Worm (Caenorhabditis elegans) whole organism, L2 larva: ENCODE results near the gene F58A4.6.

Experiments used
- C34F6.9 ChIP-seq: fragments of 150-350 bp; optimal IDR thresholded peaks from 2 replicates; lab custom pipeline; 2014; ENCODE audit warnings: missing biosample characterization, missing genetic modification characterization
- F13H6.1 ChIP-seq: sonication (generic microtip); optimal IDR thresholded peaks from 2 replicates; lab custom pipeline; 2016; ENCODE audit warnings: missing genetic modification characterization, missing compliant biosample characterization
- R02D3.7 ChIP-seq: fragments of 150-350 bp; optimal IDR thresholded peaks from 2 replicates; lab custom pipeline; 2014; ENCODE audit warnings: missing biosample characterization, missing genetic modification characterization
- Y55F3AM.14 ChIP-seq: fragments of 200-800 bp; sonication (Bioruptor generic); optimal IDR thresholded peaks from 2 replicates; lab custom pipeline; 2018; ENCODE audit warnings: mild to moderate bottlenecking, missing genetic modification characterization, missing compliant biosample characterization
- ZK546.5 ChIP-seq: sonication (generic microtip); optimal IDR thresholded peaks from 2 replicates; lab custom pipeline; 2017; ENCODE audit warnings: missing biosample characterization, missing genetic modification characterization
- alr-1 ChIP-seq: fragments of 150-350 bp; optimal IDR thresholded peaks from 2 replicates; lab custom pipeline; 2014; ENCODE audit warnings: missing biosample characterization, missing genetic modification characterization
- aly-2 ChIP-seq: fragments of 150-350 bp; optimal IDR thresholded peaks from 2 replicates; lab custom pipeline; 2014; ENCODE audit warnings: missing biosample characterization, missing genetic modification characterization
- ama-1 ChIP-seq: fragments of 150-350 bp; optimal IDR thresholded peaks from 2 replicates; lab custom pipeline; 2018; ENCODE audit warnings: inconsistent platforms
- blmp-1 ChIP-seq: sonication (generic microtip); optimal IDR thresholded peaks from 2 replicates; lab custom pipeline; 2017; ENCODE audit warnings: missing genetic modification characterization, mild to moderate bottlenecking, missing compliant biosample characterization, antibody characterized with exemption, moderate library complexity; ENCODE audit not compliant: insufficient read depth
- ceh-16 ChIP-seq: fragments of 150-350 bp; optimal IDR thresholded peaks from 2 replicates; lab custom pipeline; 2014; ENCODE audit warnings: missing biosample characterization, missing genetic modification characterization
- crh-2 ChIP-seq: sonication (generic microtip); optimal IDR thresholded peaks from 2 replicates; lab custom pipeline; 2017; ENCODE audit warnings: missing biosample characterization, missing genetic modification characterization
- dmd-4 ChIP-seq: sonication (generic microtip); optimal IDR thresholded peaks from 2 replicates; lab custom pipeline; 2017; ENCODE audit warnings: missing biosample characterization, missing genetic modification characterization
- egl-27 ChIP-seq: sonication (generic microtip); optimal IDR thresholded peaks from 3 replicates; lab custom pipeline; 2017; ENCODE audit warnings: missing biosample characterization, missing genetic modification reagents, missing genetic modification characterization
- elt-1 ChIP-seq: fragments of 150-350 bp; optimal IDR thresholded peaks from 2 replicates; lab custom pipeline; 2014; ENCODE audit warnings: missing biosample characterization, missing genetic modification characterization
- fos-1 ChIP-seq: fragments of 150-350 bp; optimal IDR thresholded peaks from 2 replicates; lab custom pipeline; 2014; ENCODE audit warnings: missing biosample characterization, missing genetic modification characterization
- gmeb-1 ChIP-seq: fragments of 150-350 bp; optimal IDR thresholded peaks from 2 replicates; lab custom pipeline; 2014; ENCODE audit warnings: missing biosample characterization, missing genetic modification characterization
- lin-11 ChIP-seq: fragments of 150-350 bp; sonication (generic microtip); optimal IDR thresholded peaks from 2 replicates; lab custom pipeline; 2014; ENCODE audit warnings: missing biosample characterization, missing genetic modification characterization, inconsistent platforms, mixed read lengths
- lin-39 ChIP-seq: fragments of 150-350 bp; optimal IDR thresholded peaks from 2 replicates; lab custom pipeline; 2014; ENCODE audit warnings: missing biosample characterization, missing genetic modification reagents, missing genetic modification characterization
- mab-5 ChIP-seq: fragments of 150-350 bp; optimal IDR thresholded peaks from 2 replicates; lab custom pipeline; 2014; ENCODE audit warnings: missing biosample characterization, missing genetic modification characterization
- mbf-1 ChIP-seq: sonication (generic microtip); optimal IDR thresholded peaks from 2 replicates; lab custom pipeline; 2017; ENCODE audit warnings: missing biosample characterization, missing genetic modification characterization
- mdl-1 ChIP-seq, 2 experiments: fragments of 150-350 bp in 1 of 2; sonication (generic microtip) in 1 of 2; optimal IDR thresholded peaks; 2 replicates each; lab custom pipeline; 2017; ENCODE audit warnings: missing biosample characterization in 2 of 2, missing genetic modification characterization in 2 of 2
- nhr-10 ChIP-seq: sonication (generic microtip); optimal IDR thresholded peaks from 2 replicates; lab custom pipeline; 2017; ENCODE audit warnings: missing biosample characterization, missing genetic modification characterization
- nhr-11 ChIP-seq: fragments of 150-350 bp; optimal IDR thresholded peaks from 2 replicates; lab custom pipeline; 2014; ENCODE audit warnings: missing biosample characterization, missing genetic modification characterization
- nhr-12 ChIP-seq: fragments of 150-350 bp; optimal IDR thresholded peaks from 2 replicates; lab custom pipeline; 2014; ENCODE audit warnings: missing biosample characterization, missing genetic modification characterization
- nhr-129 ChIP-seq: fragments of 150-350 bp; optimal IDR thresholded peaks from 2 replicates; lab custom pipeline; 2014; ENCODE audit warnings: missing biosample characterization, missing genetic modification characterization
- nhr-21 ChIP-seq: fragments of 150-350 bp; optimal IDR thresholded peaks from 2 replicates; lab custom pipeline; 2014; ENCODE audit warnings: missing biosample characterization, missing genetic modification characterization
- nhr-23 ChIP-seq: fragments of 150-350 bp; optimal IDR thresholded peaks from 2 replicates; lab custom pipeline; 2014; ENCODE audit warnings: missing biosample characterization, missing genetic modification reagents, missing genetic modification characterization
- nhr-237 ChIP-seq: fragments of 150-350 bp; optimal IDR thresholded peaks from 2 replicates; lab custom pipeline; 2014; ENCODE audit warnings: missing biosample characterization, missing genetic modification characterization
- nhr-25 ChIP-seq: fragments of 150-350 bp; sonication (generic microtip); optimal IDR thresholded peaks from 3 replicates; lab custom pipeline; 2014; ENCODE audit warnings: missing biosample characterization, missing genetic modification characterization
- nhr-6 ChIP-seq: fragments of 150-350 bp; optimal IDR thresholded peaks from 2 replicates; lab custom pipeline; 2014; ENCODE audit warnings: missing biosample characterization, missing genetic modification characterization
- nhr-77 ChIP-seq: fragments of 150-350 bp; optimal IDR thresholded peaks from 2 replicates; lab custom pipeline; 2014; ENCODE audit warnings: missing biosample characterization, missing genetic modification characterization
- sem-4 ChIP-seq: fragments of 150-350 bp; optimal IDR thresholded peaks from 2 replicates; lab custom pipeline; 2014; ENCODE audit warnings: missing biosample characterization, missing genetic modification reagents, missing genetic modification characterization
- sma-3 ChIP-seq: sonication (generic microtip); optimal IDR thresholded peaks from 2 replicates; lab custom pipeline; 2016; ENCODE audit warnings: missing genetic modification reagents, missing genetic modification characterization, missing compliant biosample characterization
- sma-9 ChIP-seq, 2 experiments: fragments of 150-350 bp in 1 of 2; sonication (generic microtip) in 1 of 2; optimal IDR thresholded peaks; 2 replicates each; lab custom pipeline; 2014 to 2016; ENCODE audit warnings: missing genetic modification characterization in 2 of 2, mild to moderate bottlenecking in 1 of 2, missing biosample characterization in 1 of 2, missing compliant biosample characterization in 1 of 2, missing genetic modification reagents in 1 of 2, moderate library complexity in 1 of 2
- snpc-4 ChIP-seq: fragments of 150-350 bp; optimal IDR thresholded peaks from 2 replicates; lab custom pipeline; 2014; ENCODE audit warnings: missing biosample characterization, missing genetic modification characterization
- unc-39 ChIP-seq: fragments of 150-350 bp; optimal IDR thresholded peaks from 2 replicates; lab custom pipeline; 2014; ENCODE audit warnings: missing biosample characterization, missing genetic modification characterization
- unc-55 ChIP-seq: fragments of 150-350 bp; sonication (generic microtip); optimal IDR thresholded peaks from 3 replicates; lab custom pipeline; 2014; ENCODE audit warnings: missing biosample characterization, missing genetic modification reagents, missing genetic modification characterization
- unc-62 ChIP-seq: fragments of 150-350 bp; optimal IDR thresholded peaks from 2 replicates; lab custom pipeline; 2014; ENCODE audit warnings: missing biosample characterization, missing genetic modification reagents, missing genetic modification characterization
- ztf-1 ChIP-seq: fragments of 200-800 bp; sonication (Bioruptor generic); conservative IDR thresholded peaks from 2 replicates; pipeline ENCODE4 v1.3.6; 2022; ENCODE audit warnings: missing genetic modification characterization, missing compliant biosample characterization
- ztf-11 ChIP-seq: sonication (generic microtip); optimal IDR thresholded peaks from 2 replicates; lab custom pipeline; 2017; ENCODE audit warnings: missing biosample characterization, missing genetic modification characterization
- ztf-4 ChIP-seq: fragments of 150-350 bp; optimal IDR thresholded peaks from 2 replicates; lab custom pipeline; 2014; ENCODE audit warnings: missing biosample characterization, missing genetic modification characterization

F58A4.6 gene

DNA sequence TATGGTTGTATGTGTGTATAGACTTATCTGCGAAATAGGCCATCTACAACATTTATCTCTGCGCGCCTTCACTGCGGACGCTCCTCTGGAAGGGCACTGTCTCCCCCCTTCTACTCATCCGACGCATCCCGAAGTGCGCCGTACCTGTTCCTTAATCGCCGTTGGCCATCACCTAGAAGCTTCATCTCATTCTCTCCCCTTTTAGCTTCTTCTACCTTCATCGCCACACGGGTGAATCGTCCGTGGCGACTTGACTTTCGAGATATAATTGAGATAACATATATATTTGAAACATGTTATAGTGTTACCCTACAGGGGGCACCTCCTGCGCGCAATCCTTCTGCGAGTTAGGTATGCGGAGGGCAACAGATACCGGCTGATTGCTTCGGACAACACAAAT lies 27.8 kb downstream of the F58A4.6 start:
- no peak for TF ChIP-seq mab-5
- TF ChIP-seq fos-1 (tag; lab: Kevin White, UChicago) = no peak
- no peak for TF ChIP-seq ceh-16 (tag; lab: Kevin White, UChicago)
- TF ChIP-seq snpc-4 (tag; lab: Kevin White, UChicago) = no peak
- no peak for TF ChIP-seq ztf-1 (GFP tag; lab: Robert Waterston, UW)
- no peak for TF ChIP-seq nhr-10
- no peak for TF ChIP-seq nhr-11 (tag; lab: Kevin White, UChicago)

- TF ChIP-seq R02D3.7 = no peak
- no peak for TF ChIP-seq nhr-237 (tag; lab: Kevin White, UChicago)
- TF ChIP-seq nhr-129 (tag; lab: Kevin White, UChicago) = no peak
- no peak for TF ChIP-seq nhr-25 (tag; lab: Kevin White, UChicago)
- no peak for TF ChIP-seq nhr-11 (tag; lab: Kevin White, UChicago)
- no peak for TF ChIP-seq ZK546.5 (tag; lab: Kevin White, UChicago)
- TF ChIP-seq ztf-4 (tag; lab: Kevin White, UChicago) = no peak
- no peak for TF ChIP-seq gmeb-1
- TF ChIP-seq nhr-21 = no peak
- no peak for TF ChIP-seq crh-2
- peak; percentile 5 for TF ChIP-seq fos-1 (tag; lab: Kevin White, UChicago)
- no peak for TF ChIP-seq sem-4 (tag; lab: Kevin White, UChicago)
- no peak for TF ChIP-seq unc-39 (tag; lab: Kevin White, UChicago)
- peak; percentile 43 for TF ChIP-seq egl-27 (tag; lab: Kevin White, UChicago)
- TF ChIP-seq mbf-1 (tag; lab: Kevin White, UChicago) = no peak
- TF ChIP-seq ztf-11 (tag; lab: Kevin White, UChicago) = no peak
- no peak for TF ChIP-seq unc-62 (GFP tag; lab: Kevin White, UChicago)
- no peak for TF ChIP-seq Y55F3AM.14
- no peak for TF ChIP-seq F13H6.1 (tag; lab: Kevin White, UChicago)
- no peak for TF ChIP-seq dmd-4
- no peak for TF ChIP-seq mdl-1 (tag; optimal IDR thresholded peaks at IDR 0.05; lab: Kevin White, UChicago)
- no peak for TF ChIP-seq sma-9 (GFP tag; optimal IDR thresholded peaks at IDR 0.05; lab: Kevin White, UChicago)
- TF ChIP-seq sma-9 (tag; optimal IDR thresholded peaks at IDR 0.05; lab: Kevin White, UChicago) = no peak
- TF ChIP-seq nhr-23 (tag; lab: Kevin White, UChicago) = no peak
- peak; percentile 22 for TF ChIP-seq blmp-1
- no peak for TF ChIP-seq ceh-16 (tag; lab: Kevin White, UChicago)
These were observed 30.8 kb downstream of the F58A4.6 start for ce11 chrIII:9645099-9645498.

DNA sequence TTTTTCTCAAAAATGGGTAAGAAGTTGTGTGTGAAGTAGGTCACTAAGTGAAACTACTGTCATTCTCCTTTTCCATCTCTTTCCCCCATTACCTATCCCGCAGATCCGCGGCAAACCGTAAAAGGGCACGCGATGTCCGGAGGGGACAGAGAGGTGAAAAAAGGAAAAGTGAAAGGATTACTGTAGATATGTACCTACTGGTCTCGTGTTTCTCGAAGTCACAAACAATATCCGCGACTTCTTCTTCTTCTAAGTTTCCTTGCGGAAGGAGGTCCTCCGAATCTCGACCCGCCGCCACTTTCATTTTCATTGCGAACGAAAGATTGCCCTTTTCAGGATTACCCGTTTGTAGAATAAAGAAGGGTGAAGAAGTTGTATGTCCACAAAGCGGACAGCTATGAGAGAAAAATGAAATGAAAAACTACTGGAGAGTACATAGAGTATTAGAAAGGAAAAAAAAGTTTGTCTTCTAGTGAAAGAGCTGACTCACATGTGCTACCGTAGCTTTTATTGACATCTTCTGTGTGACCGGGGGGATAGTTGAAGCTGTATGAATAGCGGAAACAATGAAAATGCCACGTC lies 32.2 kb downstream of the F58A4.6 start:
- TF ChIP-seq lin-11 (tag; lab: Kevin White, UChicago) = no peak
- TF ChIP-seq sem-4 (tag; lab: Kevin White, UChicago) = peak; percentile 21
- TF ChIP-seq elt-1 (tag; lab: Kevin White, UChicago) = peak; percentile 42
- TF ChIP-seq blmp-1 = peak; percentile 83
- no peak for TF ChIP-seq unc-39 (tag; lab: Kevin White, UChicago)
- peak; percentile 82 for TF ChIP-seq nhr-21
- peak; percentile 79 for TF ChIP-seq egl-27 (tag; lab: Kevin White, UChicago)
- TF ChIP-seq ama-1 (lab: Kevin White, UChicago) = no peak
- TF ChIP-seq sma-3 (GFP tag; lab: Kevin White, UChicago) = no peak
- TF ChIP-seq aly-2 = no peak
- TF ChIP-seq C34F6.9 (tag; lab: Kevin White, UChicago) = no peak
- no peak for TF ChIP-seq nhr-6 (tag; lab: Kevin White, UChicago)
- no peak for TF ChIP-seq lin-39 (tag; lab: Kevin White, UChicago)
- no peak for TF ChIP-seq Y55F3AM.14
- TF ChIP-seq sma-9 (GFP tag; optimal IDR thresholded peaks at IDR 0.05; lab: Kevin White, UChicago) = peak; percentile 50
- TF ChIP-seq sma-9 (tag; optimal IDR thresholded peaks at IDR 0.05; lab: Kevin White, UChicago) = no peak
- no peak for TF ChIP-seq snpc-4 (tag; lab: Kevin White, UChicago)
- TF ChIP-seq unc-55 = no peak
- no peak for TF ChIP-seq ceh-16 (tag; lab: Kevin White, UChicago)
- TF ChIP-seq ztf-4 (tag; lab: Kevin White, UChicago) = no peak
- no peak for TF ChIP-seq nhr-12
- no peak for TF ChIP-seq gmeb-1
- TF ChIP-seq alr-1 (tag; lab: Kevin White, UChicago) = no peak
- TF ChIP-seq fos-1 (tag; lab: Kevin White, UChicago) = peak; percentile 41
- no peak for TF ChIP-seq R02D3.7
- no peak for TF ChIP-seq nhr-77
